Worm (Caenorhabditis elegans) whole organism, midembryonic: ENCODE measurements around the gene srx-43.

Experiments used
- flt-1 ChIP-seq: fragments of 200-800 bp; sonication (Bioruptor generic); IDR thresholded peaks from 2 replicates; pipeline ENCODE4 v1.3.6; 2022; ENCODE audit warnings: missing genetic modification characterization, missing compliant biosample characterization
- klf-2 ChIP-seq: fragments of 200-800 bp; sonication (Bioruptor generic); conservative IDR thresholded peaks from 2 replicates; pipeline ENCODE4 v1.3.6; 2022; ENCODE audit warnings: missing genetic modification reagents, missing genetic modification characterization, missing compliant biosample characterization

DNA sequence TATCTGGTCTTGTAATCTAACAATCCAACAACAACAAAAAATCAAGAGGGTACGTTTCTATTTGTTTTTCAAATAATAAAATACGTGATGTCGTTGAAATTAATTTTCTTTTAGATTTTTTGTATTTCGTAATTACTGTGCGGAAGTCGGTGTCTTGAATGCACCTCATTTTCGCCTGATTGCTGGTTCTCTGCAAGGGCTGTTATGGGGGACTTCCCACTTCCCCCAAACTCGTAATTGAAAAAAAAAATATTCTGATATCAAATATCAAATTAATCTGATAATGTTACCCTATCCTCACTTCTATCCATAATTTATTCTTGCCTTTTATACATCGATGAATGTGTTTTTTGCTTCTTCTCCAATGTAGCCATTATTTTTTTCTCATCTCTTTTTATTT, 29.7 kb upstream of the srx-43 start, which contains the start of gene F36G9.15:
- no peak for TF ChIP-seq flt-1
- TF ChIP-seq klf-2 (GFP tag; lab: Robert Waterston, UW): no peak
